Fruit fly (Drosophila melanogaster): ENCODE results near the gene CG33203.
A peak's percentile ranks its signal among the peaks of the same experiment; 100 is the strongest.

The CG33203 gene

dm6 chr3R:28891513-28892097 is 4.1 kb upstream of the CG33203 start:
- TF ChIP-seq foxo (GFP tag; optimal IDR thresholded peaks at IDR 0.05), result peak in 1 of 2 experiments; percentile 7
- TF ChIP-seq lola (GFP tag; optimal IDR thresholded peaks at IDR 0.05), result no peak
- no peak for TF ChIP-seq br (GFP tag; optimal IDR thresholded peaks at IDR 0.05)
- peak; percentile 56 for TF ChIP-seq h (GFP tag; optimal IDR thresholded peaks at IDR 0.05)
- no peak for TF ChIP-seq CrebA (GFP tag; optimal IDR thresholded peaks at IDR 0.05; ENCODE audit: borderline replicate concordance)
- no peak for TF ChIP-seq N (GFP tag; optimal IDR thresholded peaks at IDR 0.05)
- TF ChIP-seq rgr (GFP tag; optimal IDR thresholded peaks at IDR 0.05), result peak; percentile 7
- TF ChIP-seq Rel (GFP tag; optimal IDR thresholded peaks at IDR 0.05), result no peak
- TF ChIP-seq Rel (tag; optimal IDR thresholded peaks at IDR 0.05), result peak; percentile 0
- TF ChIP-seq jim (GFP tag; optimal IDR thresholded peaks at IDR 0.05), result no peak
- peak; percentile 32 for TF ChIP-seq Dif (GFP tag; optimal IDR thresholded peaks at IDR 0.05; ENCODE audit: partially characterized antibody)
- TF ChIP-seq Vsx2 (GFP tag; optimal IDR thresholded peaks at IDR 0.05; ENCODE audit: partially characterized antibody), result no peak
- peak; percentile 34 for TF ChIP-seq fru (GFP tag; optimal IDR thresholded peaks at IDR 0.05)

- TF ChIP-seq dl (GFP tag; optimal IDR thresholded peaks at IDR 0.05; ENCODE audit: insufficient read depth in 1 of 2, partially characterized antibody in 2 of 2) (peak in 1 of 2 experiments; percentile 50), Vsx2 (GFP tag; optimal IDR thresholded peaks at IDR 0.05; ENCODE audit: partially characterized antibody) (peak; percentile 95), Hnf4 (GFP tag; optimal IDR thresholded peaks at IDR 0.05) (peak; percentile 1), N (GFP tag; optimal IDR thresholded peaks at IDR 0.05) (peak; percentile 95), dsf (GFP tag; optimal IDR thresholded peaks at IDR 0.05; ENCODE audit: borderline replicate concordance) (no peak), Hr78 (GFP tag; optimal IDR thresholded peaks at IDR 0.05) (peak; percentile 34), Hr83 (GFP tag; optimal IDR thresholded peaks at IDR 0.05; ENCODE audit: poor library complexity, severe bottlenecking) (no peak), Sp1 (GFP tag; optimal IDR thresholded peaks at IDR 0.05) (no peak), sv (GFP tag; optimal IDR thresholded peaks at IDR 0.05) (no peak), h (GFP tag; optimal IDR thresholded peaks at IDR 0.05) (peak; percentile 1), HLH106 (tag; optimal IDR thresholded peaks at IDR 0.05) (no peak)
Measured at dm6 chr3R:28889427-28889736, 1.9 kb upstream of the CG33203 start.

- TF ChIP-seq dl (GFP tag; optimal IDR thresholded peaks at IDR 0.05; ENCODE audit: insufficient read depth in 1 of 2, partially characterized antibody in 2 of 2) (no peak), CG9705 (GFP tag; optimal IDR thresholded peaks at IDR 0.05) (peak; percentile 82), tai (GFP tag; optimal IDR thresholded peaks at IDR 0.05) (no peak), woc (GFP tag; optimal IDR thresholded peaks at IDR 0.05) (peak; percentile 79), HLH106 (tag; optimal IDR thresholded peaks at IDR 0.05) (peak; percentile 86), CrebA (GFP tag; optimal IDR thresholded peaks at IDR 0.05; ENCODE audit: borderline replicate concordance) (no peak), GATAd (GFP tag; optimal IDR thresholded peaks at IDR 0.05) (peak; percentile 50), Myc (optimal IDR thresholded peaks at IDR 0.05) (peak; percentile 70), h (GFP tag; optimal IDR thresholded peaks at IDR 0.05) (peak; percentile 92), sv (GFP tag; optimal IDR thresholded peaks at IDR 0.05) (peak; percentile 78), Hr78 (GFP tag; optimal IDR thresholded peaks at IDR 0.05) (no peak), CG32264 (GFP tag; optimal IDR thresholded peaks at IDR 0.05) (peak; percentile 67), Vsx2 (GFP tag; optimal IDR thresholded peaks at IDR 0.05; ENCODE audit: partially characterized antibody) (no peak), Abd-B (GFP tag; optimal IDR thresholded peaks at IDR 0.05) (peak; percentile 10), Mio (GFP tag; optimal IDR thresholded peaks at IDR 0.05) (peak; percentile 36), br (GFP tag; optimal IDR thresholded peaks at IDR 0.05) (peak; percentile 90), Hr83 (GFP tag; optimal IDR thresholded peaks at IDR 0.05; ENCODE audit: poor library complexity, severe bottlenecking) (peak; percentile 68), psq (GFP tag; optimal IDR thresholded peaks at IDR 0.05) (peak; percentile 78), Jra (GFP tag; optimal IDR thresholded peaks at IDR 0.05) (peak; percentile 67), dmrt93B (GFP tag; optimal IDR thresholded peaks at IDR 0.05) (peak; percentile 76), usp (GFP tag; optimal IDR thresholded peaks at IDR 0.05) (no peak), rgr (GFP tag; optimal IDR thresholded peaks at IDR 0.05) (peak; percentile 91), foxo (GFP tag; optimal IDR thresholded peaks at IDR 0.05) (peak; percentile 57 to 93), fru (GFP tag; optimal IDR thresholded peaks at IDR 0.05) (peak; percentile 89), Rel (GFP tag; optimal IDR thresholded peaks at IDR 0.05) (no peak), Rel (tag; optimal IDR thresholded peaks at IDR 0.05) (peak; percentile 66), dsf (GFP tag; optimal IDR thresholded peaks at IDR 0.05; ENCODE audit: borderline replicate concordance) (peak; percentile 37), Hnf4 (GFP tag; optimal IDR thresholded peaks at IDR 0.05) (peak; percentile 91), ey (GFP tag; optimal IDR thresholded peaks at IDR 0.05) (peak; percentile 89), Sp1 (GFP tag; optimal IDR thresholded peaks at IDR 0.05) (peak; percentile 72), OdsH (GFP tag; optimal IDR thresholded peaks at IDR 0.05) (peak; percentile 79)
Measured at dm6 chr3R:28888561-28889426, 1.3 kb upstream of the CG33203 start.
